Fruit fly (Drosophila melanogaster): ENCODE results near the gene osa.
A peak's percentile ranks its signal among the peaks of the same experiment; 100 is the strongest.
"Not testable (repeated sequence)": the region's sequence is repeated elsewhere in the genome, so short reads cannot be mapped to it uniquely, and the experiment has no call there.

osa gene

DNA sequence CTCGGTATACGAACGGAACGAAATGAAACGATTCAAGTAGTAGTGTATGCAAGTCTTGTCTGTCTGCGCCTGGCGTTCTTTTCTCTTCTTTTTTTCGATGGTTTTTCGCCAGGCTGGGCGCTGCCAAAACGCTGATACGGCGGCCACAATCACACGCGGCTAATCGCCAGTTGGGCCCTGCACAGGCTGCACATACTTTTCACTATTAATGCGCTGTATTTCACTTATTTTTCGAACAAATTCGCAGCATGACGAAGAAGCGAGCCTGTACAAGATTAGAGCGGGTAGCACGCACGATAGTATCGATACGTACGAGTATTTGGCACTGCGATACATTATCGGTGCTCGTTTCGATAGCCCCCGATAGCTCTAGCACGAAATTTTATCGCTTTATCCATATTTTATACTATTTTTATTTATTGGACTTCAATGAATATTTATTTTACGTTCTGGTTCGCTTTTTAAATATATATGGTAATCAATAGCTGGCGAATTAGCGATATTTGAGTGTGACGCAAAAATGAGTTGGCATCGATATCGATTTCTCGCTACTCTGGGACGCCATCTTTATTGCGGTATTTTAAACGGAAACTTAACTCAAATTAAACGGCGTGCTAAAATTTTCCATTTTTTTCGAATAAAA, at the start of gene osa:
osa (minus strand) TSS at position 300 of the 643 bp plus-strand sequence.
- TF ChIP-seq Clk (GFP tag; optimal IDR thresholded peaks at IDR 0.05) (no peak), Crg-1 (GFP tag; optimal IDR thresholded peaks at IDR 0.05) (peak; percentile 46), CG5204 (GFP tag; optimal IDR thresholded peaks at IDR 0.05) (peak; percentile 33), CG7101 (tag; optimal IDR thresholded peaks at IDR 0.05) (peak; percentile 14), CG12768 (GFP tag; optimal IDR thresholded peaks at IDR 0.05) (no peak), ovo (GFP tag; optimal IDR thresholded peaks at IDR 0.05) (peak; percentile 49), Hr96 (GFP tag; optimal IDR thresholded peaks at IDR 0.05) (peak; percentile 40), Mnt (GFP tag; optimal IDR thresholded peaks at IDR 0.05) (peak; percentile 18), CG14711 (tag; optimal IDR thresholded peaks at IDR 0.05) (peak; percentile 33), bab1 (GFP tag; optimal IDR thresholded peaks at IDR 0.05) (peak; percentile 61), CG1620 (GFP tag; optimal IDR thresholded peaks at IDR 0.05) (peak; percentile 10), toe (GFP tag; optimal IDR thresholded peaks at IDR 0.05) (peak; percentile 56), CG33017 (tag; optimal IDR thresholded peaks at IDR 0.05) (no peak), CG7045 (GFP tag; optimal IDR thresholded peaks at IDR 0.05) (no peak)

DNA sequence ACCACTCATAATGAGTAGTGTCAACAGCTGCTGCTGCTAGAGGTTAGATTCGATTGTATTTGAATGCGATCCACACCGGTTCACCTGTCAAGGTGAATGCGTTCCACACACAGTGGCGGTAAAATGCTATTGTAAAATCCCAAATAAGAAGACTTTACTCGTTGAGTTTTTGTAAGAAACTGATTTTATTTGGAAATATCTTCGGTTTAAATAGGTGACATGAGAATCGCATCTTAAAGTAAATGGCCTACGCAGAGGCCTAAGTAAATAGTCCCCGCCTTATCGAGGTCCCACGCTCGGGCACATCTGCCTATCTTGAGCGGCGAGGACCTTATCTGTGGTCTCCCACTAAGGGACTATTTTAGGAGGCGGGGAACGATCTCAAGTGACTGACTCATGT, 44.9 kb upstream of the osa start, which contains the start of gene TyrR:
TyrR (minus strand) TSS at position 101 of the 400 bp plus-strand sequence.
- not testable (repeated sequence) for TF ChIP-seq cnc (optimal IDR thresholded peaks at IDR 0.05); CG5204 (GFP tag; optimal IDR thresholded peaks at IDR 0.05); Crg-1 (GFP tag; optimal IDR thresholded peaks at IDR 0.05)

DNA sequence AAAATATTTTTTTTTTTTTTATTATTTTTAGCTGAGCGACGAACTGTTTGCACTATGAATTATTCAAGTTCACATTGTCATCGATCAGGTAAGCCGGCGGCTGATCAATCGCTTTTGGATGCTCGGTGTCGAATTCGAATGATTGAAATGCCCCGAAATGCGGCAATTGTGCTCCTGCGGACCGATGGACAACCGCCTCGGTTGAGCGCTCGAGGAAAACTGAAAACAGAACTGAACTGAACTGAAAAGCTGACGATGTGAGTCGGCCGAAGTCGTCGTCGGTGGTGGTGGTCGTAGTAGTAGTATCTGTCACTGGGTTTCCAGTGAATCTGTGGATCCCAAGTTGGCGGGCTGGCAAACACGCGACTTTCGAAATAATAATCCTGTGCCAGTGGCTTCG, 44.1 kb upstream of the osa start:
- TF ChIP-seq CG1620 (GFP tag; optimal IDR thresholded peaks at IDR 0.05) (no peak), CG7101 (tag; optimal IDR thresholded peaks at IDR 0.05) (no peak), bab1 (GFP tag; optimal IDR thresholded peaks at IDR 0.05) (no peak), Mnt (GFP tag; optimal IDR thresholded peaks at IDR 0.05) (peak; percentile 3), CG12768 (GFP tag; optimal IDR thresholded peaks at IDR 0.05) (no peak), kay (GFP tag; ENCODE audit: borderline replicate concordance) (peak; percentile 32)

DNA sequence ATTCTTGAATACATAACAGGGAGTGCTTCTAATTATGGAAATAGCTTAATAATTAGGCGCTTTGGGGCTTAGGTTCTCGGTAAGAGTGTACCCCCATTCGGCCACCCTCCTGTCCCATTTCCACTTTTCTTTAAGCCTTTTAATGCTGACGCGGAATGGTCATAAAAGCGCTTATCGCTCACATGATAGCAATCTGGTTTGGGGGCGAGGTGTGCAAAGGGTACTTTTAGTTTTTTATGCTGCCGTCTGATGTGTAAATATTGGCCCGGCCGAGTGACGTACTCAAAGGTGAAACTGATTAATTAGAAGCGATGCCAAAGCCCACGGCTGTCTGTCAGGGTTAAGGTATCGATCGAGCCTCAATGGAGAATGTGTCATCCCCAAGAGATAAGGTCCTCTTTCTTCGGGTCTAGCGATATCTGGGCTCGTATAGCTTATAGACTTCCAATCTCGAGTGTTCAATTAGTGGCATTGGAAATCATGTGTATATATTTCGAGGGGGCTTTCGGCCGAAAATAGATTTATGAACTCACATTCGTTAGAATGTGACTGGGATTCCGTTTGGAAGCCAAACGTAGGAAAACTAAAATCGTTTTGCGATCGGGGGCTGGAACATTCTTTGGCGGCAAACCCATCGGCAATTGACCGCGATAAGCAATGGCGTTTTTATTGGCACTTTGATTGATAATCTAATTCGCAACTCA, 41.8 kb upstream of the osa start:
- TF ChIP-seq Clk (GFP tag; optimal IDR thresholded peaks at IDR 0.05) = no peak
- TF ChIP-seq kay (GFP tag; ENCODE audit: borderline replicate concordance) = peak; percentile 56
- no peak for TF ChIP-seq CG1620 (GFP tag; optimal IDR thresholded peaks at IDR 0.05)
- TF ChIP-seq pad (GFP tag; optimal IDR thresholded peaks at IDR 0.05) = no peak
- no peak for TF ChIP-seq bab1 (GFP tag; optimal IDR thresholded peaks at IDR 0.05)
- TF ChIP-seq cic (GFP tag; optimal IDR thresholded peaks at IDR 0.05) = peak; percentile 3
- peak; percentile 12 for TF ChIP-seq tj (GFP tag; optimal IDR thresholded peaks at IDR 0.05)
- no peak for TF ChIP-seq CG14711 (tag; optimal IDR thresholded peaks at IDR 0.05)
- TF ChIP-seq Mnt (GFP tag; optimal IDR thresholded peaks at IDR 0.05) = no peak
- no peak for TF ChIP-seq CG33017 (tag; optimal IDR thresholded peaks at IDR 0.05)
- no peak for TF ChIP-seq Hr96 (GFP tag; optimal IDR thresholded peaks at IDR 0.05)
- TF ChIP-seq CG5204 (GFP tag; optimal IDR thresholded peaks at IDR 0.05) = peak; percentile 11
- no peak for TF ChIP-seq CG11617 (GFP tag; optimal IDR thresholded peaks at IDR 0.05)
- TF ChIP-seq ovo (GFP tag; optimal IDR thresholded peaks at IDR 0.05) = no peak

DNA sequence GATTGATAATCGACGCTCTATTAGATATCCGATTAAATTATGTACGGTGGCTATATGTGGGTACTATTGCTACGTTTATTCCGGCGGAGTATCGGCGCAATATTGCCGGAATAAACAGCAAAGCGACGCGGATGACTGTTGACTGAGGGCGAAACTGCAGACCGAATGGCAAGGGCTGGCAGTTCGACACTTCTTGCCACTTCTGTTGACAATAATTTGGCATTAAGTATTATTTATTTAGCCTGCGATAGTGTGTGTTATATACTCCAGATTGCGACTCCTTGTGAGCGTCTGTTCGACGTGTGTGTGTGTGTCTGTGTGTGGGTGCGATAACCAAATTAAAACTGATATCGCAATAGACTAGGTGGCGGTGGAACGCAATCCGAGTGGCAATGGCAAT, 40.8 kb upstream of the osa start:
- TF ChIP-seq CG33017 (tag; optimal IDR thresholded peaks at IDR 0.05) (peak; percentile 25), bab1 (GFP tag; optimal IDR thresholded peaks at IDR 0.05) (no peak), toe (GFP tag; optimal IDR thresholded peaks at IDR 0.05) (no peak), CG1620 (GFP tag; optimal IDR thresholded peaks at IDR 0.05) (no peak), CG11617 (GFP tag; optimal IDR thresholded peaks at IDR 0.05) (no peak), Mnt (GFP tag; optimal IDR thresholded peaks at IDR 0.05) (peak; percentile 50), tj (GFP tag; optimal IDR thresholded peaks at IDR 0.05) (no peak), CG7101 (tag; optimal IDR thresholded peaks at IDR 0.05) (peak; percentile 4), ovo (GFP tag; optimal IDR thresholded peaks at IDR 0.05) (peak; percentile 24), CG14711 (tag; optimal IDR thresholded peaks at IDR 0.05) (no peak), cnc (optimal IDR thresholded peaks at IDR 0.05) (no peak), CG5204 (GFP tag; optimal IDR thresholded peaks at IDR 0.05) (no peak), CG7045 (GFP tag; optimal IDR thresholded peaks at IDR 0.05) (no peak), kay (GFP tag; ENCODE audit: borderline replicate concordance) (peak; percentile 72), Hr96 (GFP tag; optimal IDR thresholded peaks at IDR 0.05) (no peak), Clk (GFP tag; optimal IDR thresholded peaks at IDR 0.05) (no peak), pad (GFP tag; optimal IDR thresholded peaks at IDR 0.05) (no peak), cic (GFP tag; optimal IDR thresholded peaks at IDR 0.05) (peak; percentile 42), Crg-1 (GFP tag; optimal IDR thresholded peaks at IDR 0.05) (no peak), CG12768 (GFP tag; optimal IDR thresholded peaks at IDR 0.05) (no peak)

DNA sequence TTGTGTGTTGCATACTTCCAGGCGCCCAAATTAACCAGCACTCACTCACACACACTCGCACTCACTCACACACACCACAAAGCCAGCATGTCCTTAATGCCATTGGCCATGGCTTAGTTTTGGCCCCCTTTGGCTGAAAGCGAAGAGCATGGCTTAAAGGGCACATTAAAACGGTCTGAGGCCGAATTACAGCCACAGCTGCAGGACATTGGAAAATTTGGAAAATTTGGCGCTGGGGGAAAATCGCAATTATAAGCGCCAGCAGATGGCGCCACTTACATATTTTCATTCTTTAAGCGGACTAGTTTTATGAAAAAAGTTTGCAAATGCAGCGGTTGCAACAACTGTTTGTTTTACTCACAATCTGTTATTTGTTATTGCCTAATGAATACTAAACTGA, 24.4 kb upstream of the osa start:
- no peak for TF ChIP-seq cnc (optimal IDR thresholded peaks at IDR 0.05)
- TF ChIP-seq Mnt (GFP tag; optimal IDR thresholded peaks at IDR 0.05) = no peak
- TF ChIP-seq kay (GFP tag; ENCODE audit: borderline replicate concordance) = no peak
- TF ChIP-seq CG14711 (tag; optimal IDR thresholded peaks at IDR 0.05) = no peak
- no peak for TF ChIP-seq CG1620 (GFP tag; optimal IDR thresholded peaks at IDR 0.05)
- no peak for TF ChIP-seq CG11617 (GFP tag; optimal IDR thresholded peaks at IDR 0.05)
- TF ChIP-seq ovo (GFP tag; optimal IDR thresholded peaks at IDR 0.05) = no peak
- no peak for TF ChIP-seq CG5204 (GFP tag; optimal IDR thresholded peaks at IDR 0.05)
- no peak for TF ChIP-seq pad (GFP tag; optimal IDR thresholded peaks at IDR 0.05)
- TF ChIP-seq toe (GFP tag; optimal IDR thresholded peaks at IDR 0.05) = no peak
- TF ChIP-seq Hr96 (GFP tag; optimal IDR thresholded peaks at IDR 0.05) = no peak
- TF ChIP-seq bab1 (GFP tag; optimal IDR thresholded peaks at IDR 0.05) = no peak
- TF ChIP-seq CG7045 (GFP tag; optimal IDR thresholded peaks at IDR 0.05) = no peak

All from whole organism, adult.